Fruit fly (Drosophila melanogaster) whole organism, embryonic: ENCODE results near the gene Cpr30F.
A peak's percentile ranks its signal among the peaks of the same experiment; 100 is the strongest.

Experiments used
- B-H1 ChIP-seq: fragments of 200-800 bp; sonication (Bioruptor generic); IDR thresholded peaks from 3 replicates; pipeline ENCODE4 v1.3.6; 2022; ENCODE audit warnings: missing biosample characterization, missing genetic modification characterization
- BEAF-32 ChIP-seq: fragments of 200-800 bp; sonication (Bioruptor generic); optimal IDR thresholded peaks from 3 replicates; lab custom pipeline; 2017; ENCODE audit warnings: missing biosample characterization, missing genetic modification characterization, mild to moderate bottlenecking, moderate library complexity, missing genetic modification reagents
- Blimp-1 ChIP-seq: fragments of 200-800 bp; sonication (Bioruptor generic); optimal IDR thresholded peaks from 3 replicates; lab custom pipeline; 2018; ENCODE audit warnings: missing biosample characterization, missing genetic modification characterization, mild to moderate bottlenecking, moderate library complexity, missing genetic modification reagents
- Bteb2 ChIP-seq: fragments of 200-800 bp; sonication (Bioruptor generic); optimal IDR thresholded peaks from 2 replicates; lab custom pipeline; 2016; ENCODE audit warnings: missing biosample characterization, missing genetic modification characterization
- CG11247 ChIP-seq: fragments of 200-800 bp; sonication (Bioruptor generic); IDR thresholded peaks from 2 replicates; pipeline ENCODE4 v1.3.6; 2022; ENCODE audit warnings: missing biosample characterization, missing genetic modification characterization
- CG12104 ChIP-seq: fragments of 200-800 bp; sonication (Bioruptor generic); optimal IDR thresholded peaks from 3 replicates; lab custom pipeline; 2016; ENCODE audit warnings: missing biosample characterization, missing genetic modification characterization
- CG12155 ChIP-seq: fragments of 200-800 bp; sonication (Bioruptor generic); optimal IDR thresholded peaks from 3 replicates; lab custom pipeline; 2016; ENCODE audit warnings: missing biosample characterization, missing genetic modification characterization
- CG13624 ChIP-seq: fragments of 200-800 bp; sonication (Bioruptor generic); optimal IDR thresholded peaks from 2 replicates; lab custom pipeline; 2016; ENCODE audit warnings: missing biosample characterization, missing genetic modification characterization
- CG14860 ChIP-seq: fragments of 200-800 bp; sonication (Bioruptor generic); IDR thresholded peaks from 3 replicates; pipeline ENCODE4 v1.3.6; 2022; ENCODE audit warnings: missing biosample characterization, missing genetic modification characterization; ENCODE audit not compliant: partially characterized antibody
- CG15073 ChIP-seq: fragments of 200-800 bp; sonication (Bioruptor generic); optimal IDR thresholded peaks from 2 replicates; lab custom pipeline; 2016; ENCODE audit warnings: missing biosample characterization, missing genetic modification characterization
- CG3163 ChIP-seq: fragments of 200-800 bp; sonication (Bioruptor generic); optimal IDR thresholded peaks from 3 replicates; lab custom pipeline; 2016; ENCODE audit warnings: missing biosample characterization, missing genetic modification characterization
- CG33557 ChIP-seq: fragments of 200-800 bp; sonication (Bioruptor generic); optimal IDR thresholded peaks from 2 replicates; lab custom pipeline; 2019; ENCODE audit warnings: missing biosample characterization, mild to moderate bottlenecking, missing genetic modification characterization, moderate library complexity
- CG34422 ChIP-seq: fragments of 200-800 bp; sonication (Bioruptor generic); IDR thresholded peaks from 3 replicates; pipeline ENCODE4 v1.3.6; 2022; ENCODE audit warnings: missing biosample characterization, missing genetic modification characterization
- CG4854 ChIP-seq: fragments of 200-800 bp; sonication (Bioruptor generic); optimal IDR thresholded peaks from 2 replicates; lab custom pipeline; 2016; ENCODE audit warnings: missing biosample characterization, missing genetic modification characterization, inconsistent platforms
- CG6765 ChIP-seq: fragments of 200-800 bp; sonication (Bioruptor generic); optimal IDR thresholded peaks from 3 replicates; lab custom pipeline; 2017; ENCODE audit warnings: missing biosample characterization, mild to moderate bottlenecking, missing genetic modification characterization
- CG8281 ChIP-seq: fragments of 200-800 bp; sonication (Bioruptor generic); optimal IDR thresholded peaks from 2 replicates; lab custom pipeline; 2018; ENCODE audit warnings: missing biosample characterization, mild to moderate bottlenecking, missing genetic modification characterization, moderate library complexity
- CG9876 ChIP-seq: fragments of 200-800 bp; sonication (Bioruptor generic); optimal IDR thresholded peaks from 2 replicates; lab custom pipeline; 2016; ENCODE audit warnings: missing biosample characterization, missing genetic modification characterization
- CkIIα-i1 ChIP-seq: fragments of 200-800 bp; sonication (Bioruptor generic); IDR thresholded peaks from 2 replicates; pipeline ENCODE4 v1.3.6; 2022; ENCODE audit warnings: missing biosample characterization, missing genetic modification characterization
- Dbx ChIP-seq: fragments of 200-800 bp; sonication (Bioruptor generic); IDR thresholded peaks from 3 replicates; pipeline ENCODE4 v1.3.6; 2022; ENCODE audit warnings: missing biosample characterization, missing genetic modification characterization
- E2f2 ChIP-seq: fragments of 200-800 bp; sonication (Bioruptor generic); IDR thresholded peaks from 2 replicates; pipeline ENCODE4 v1.3.6; 2022; ENCODE audit warnings: missing biosample characterization, missing genetic modification characterization
- ERR ChIP-seq: fragments of 200-800 bp; sonication (Bioruptor generic); optimal IDR thresholded peaks from 2 replicates; lab custom pipeline; 2016; ENCODE audit warnings: missing biosample characterization, missing genetic modification characterization
- Eip74EF ChIP-seq, 2 experiments: fragments of 200-800 bp in 1 of 2; fragments of >200 bp in 1 of 2; sonication (Bioruptor generic) in 1 of 2; optimal IDR thresholded peaks; 2 replicates each; lab custom pipeline; 2017 to 2019; ENCODE audit warnings: missing biosample characterization in 2 of 2, missing genetic modification characterization in 2 of 2, mild to moderate bottlenecking in 1 of 2, moderate library complexity in 1 of 2
- Fer3 ChIP-seq: fragments of 200-800 bp; sonication (Bioruptor generic); optimal IDR thresholded peaks from 2 replicates; lab custom pipeline; 2018; ENCODE audit warnings: missing biosample characterization, mild to moderate bottlenecking, missing genetic modification characterization, moderate library complexity
- H15 ChIP-seq: fragments of 200-800 bp; sonication (Bioruptor generic); IDR thresholded peaks from 3 replicates; pipeline ENCODE4 v1.3.6; 2022; ENCODE audit warnings: missing biosample characterization, missing genetic modification characterization
- HmgD ChIP-seq: fragments of 200-800 bp; sonication (Bioruptor generic); optimal IDR thresholded peaks from 3 replicates; lab custom pipeline; 2016; ENCODE audit warnings: missing biosample characterization, missing genetic modification characterization
- Mes4 ChIP-seq: fragments of 200-800 bp; sonication (Bioruptor generic); optimal IDR thresholded peaks from 2 replicates; lab custom pipeline; 2016; ENCODE audit warnings: missing biosample characterization, missing genetic modification characterization
- Rx ChIP-seq: fragments of 200-800 bp; sonication (Bioruptor generic); IDR thresholded peaks from 2 replicates; pipeline ENCODE4 v1.3.6; 2022; ENCODE audit warnings: missing biosample characterization, missing genetic modification characterization
- Ssrp ChIP-seq: fragments of 200-800 bp; sonication (Bioruptor generic); optimal IDR thresholded peaks from 2 replicates; lab custom pipeline; 2018; ENCODE audit warnings: missing biosample characterization, mild to moderate bottlenecking, missing genetic modification characterization, moderate library complexity
- abd-A ChIP-seq: fragments of 200-800 bp; sonication (Bioruptor generic); optimal IDR thresholded peaks from 3 replicates; lab custom pipeline; 2019; ENCODE audit warnings: missing biosample characterization, mild to moderate bottlenecking, missing genetic modification characterization, moderate library complexity
- ap ChIP-seq: fragments of 200-800 bp; sonication (Bioruptor generic); IDR thresholded peaks from 2 replicates; pipeline ENCODE4 v1.3.6; 2022; ENCODE audit warnings: missing biosample characterization, missing genetic modification characterization
- ara ChIP-seq: fragments of 200-800 bp; sonication (Bioruptor generic); IDR thresholded peaks from 2 replicates; pipeline ENCODE4 v1.3.6; 2022; ENCODE audit warnings: missing biosample characterization, missing genetic modification characterization
- cg ChIP-seq: fragments of 200-800 bp; sonication (Bioruptor generic); optimal IDR thresholded peaks from 3 replicates; lab custom pipeline; 2019; ENCODE audit warnings: missing biosample characterization, mild to moderate bottlenecking, missing genetic modification characterization, moderate library complexity
- da ChIP-seq: fragments of 200-800 bp; sonication (Bioruptor generic); optimal IDR thresholded peaks from 2 replicates; lab custom pipeline; 2016; ENCODE audit warnings: missing biosample characterization, missing genetic modification characterization
- fd102C ChIP-seq: fragments of 200-800 bp; sonication (Bioruptor generic); optimal IDR thresholded peaks from 2 replicates; lab custom pipeline; 2018; ENCODE audit warnings: missing biosample characterization, mild to moderate bottlenecking, missing genetic modification characterization, moderate library complexity
- fd96Cb ChIP-seq: fragments of 200-800 bp; sonication (Bioruptor generic); optimal IDR thresholded peaks from 2 replicates; lab custom pipeline; 2018; ENCODE audit warnings: missing biosample characterization, mild to moderate bottlenecking, missing genetic modification characterization, moderate library complexity
- hth ChIP-seq: fragments of >200 bp; optimal IDR thresholded peaks from 2 replicates; lab custom pipeline; 2017; ENCODE audit warnings: inconsistent platforms
- jumu ChIP-seq: fragments of 200-800 bp; sonication (Bioruptor generic); optimal IDR thresholded peaks from 3 replicates; lab custom pipeline; 2016; ENCODE audit warnings: missing biosample characterization, missing genetic modification characterization
- lola ChIP-seq, 3 experiments: fragments of >200 bp in 2 of 3; fragments of 200-800 bp in 1 of 3; sonication (Bioruptor generic) in 1 of 3; optimal IDR thresholded peaks; 2 replicates each; lab custom pipeline; 2017 to 2019; ENCODE audit warnings: missing biosample characterization in 3 of 3, missing genetic modification characterization in 3 of 3, mild to moderate bottlenecking in 1 of 3, moderate library complexity in 1 of 3
- nom ChIP-seq: fragments of 200-800 bp; sonication (Bioruptor generic); optimal IDR thresholded peaks from 2 replicates; lab custom pipeline; 2017; ENCODE audit warnings: missing biosample characterization, missing genetic modification characterization, mild to moderate bottlenecking, moderate library complexity, missing genetic modification reagents
- onecut ChIP-seq: fragments of 200-800 bp; sonication (Bioruptor generic); IDR thresholded peaks from 2 replicates; pipeline ENCODE4 v1.3.6; 2022; ENCODE audit warnings: missing biosample characterization, missing genetic modification characterization
- pzg ChIP-seq: fragments of 200-800 bp; sonication (Bioruptor generic); optimal IDR thresholded peaks from 3 replicates; lab custom pipeline; 2018; ENCODE audit warnings: missing biosample characterization, mild to moderate bottlenecking, missing genetic modification characterization, moderate library complexity
- ranshi ChIP-seq: fragments of 200-800 bp; sonication (Bioruptor generic); IDR thresholded peaks from 2 replicates; pipeline ENCODE4 v1.3.6; 2022; ENCODE audit warnings: missing biosample characterization, missing genetic modification characterization
- sens-2 ChIP-seq: fragments of 200-800 bp; sonication (Bioruptor generic); IDR thresholded peaks from 2 replicates; pipeline ENCODE4 v1.3.6; 2022; ENCODE audit warnings: missing biosample characterization, missing genetic modification characterization
- shn ChIP-seq: fragments of 200-800 bp; sonication (Bioruptor generic); optimal IDR thresholded peaks from 3 replicates; lab custom pipeline; 2016; ENCODE audit warnings: missing biosample characterization, missing genetic modification characterization
- sima ChIP-seq: fragments of 200-800 bp; sonication (Bioruptor generic); optimal IDR thresholded peaks from 2 replicates; lab custom pipeline; 2016; ENCODE audit warnings: missing biosample characterization, missing genetic modification characterization
- tin ChIP-seq: fragments of 200-800 bp; sonication (Bioruptor generic); optimal IDR thresholded peaks from 3 replicates; lab custom pipeline; 2016; ENCODE audit warnings: missing biosample characterization, missing genetic modification characterization
- toy ChIP-seq: fragments of 200-800 bp; sonication (Bioruptor generic); IDR thresholded peaks from 2 replicates; pipeline ENCODE4 v1.3.6; 2022; ENCODE audit warnings: missing biosample characterization, missing genetic modification characterization
- trh ChIP-seq: fragments of 200-800 bp; sonication (Bioruptor generic); optimal IDR thresholded peaks from 2 replicates; lab custom pipeline; 2016; ENCODE audit warnings: missing biosample characterization, missing genetic modification characterization
- tup ChIP-seq: fragments of 200-800 bp; sonication (Bioruptor generic); optimal IDR thresholded peaks from 2 replicates; lab custom pipeline; 2016; ENCODE audit warnings: missing biosample characterization, mild to moderate bottlenecking, missing genetic modification characterization, moderate library complexity
- zen ChIP-seq: fragments of 200-800 bp; sonication (Bioruptor generic); optimal IDR thresholded peaks from 3 replicates; lab custom pipeline; 2018; ENCODE audit warnings: missing biosample characterization, mild to moderate bottlenecking, missing genetic modification characterization, moderate library complexity

Gene Cpr30F

DNA sequence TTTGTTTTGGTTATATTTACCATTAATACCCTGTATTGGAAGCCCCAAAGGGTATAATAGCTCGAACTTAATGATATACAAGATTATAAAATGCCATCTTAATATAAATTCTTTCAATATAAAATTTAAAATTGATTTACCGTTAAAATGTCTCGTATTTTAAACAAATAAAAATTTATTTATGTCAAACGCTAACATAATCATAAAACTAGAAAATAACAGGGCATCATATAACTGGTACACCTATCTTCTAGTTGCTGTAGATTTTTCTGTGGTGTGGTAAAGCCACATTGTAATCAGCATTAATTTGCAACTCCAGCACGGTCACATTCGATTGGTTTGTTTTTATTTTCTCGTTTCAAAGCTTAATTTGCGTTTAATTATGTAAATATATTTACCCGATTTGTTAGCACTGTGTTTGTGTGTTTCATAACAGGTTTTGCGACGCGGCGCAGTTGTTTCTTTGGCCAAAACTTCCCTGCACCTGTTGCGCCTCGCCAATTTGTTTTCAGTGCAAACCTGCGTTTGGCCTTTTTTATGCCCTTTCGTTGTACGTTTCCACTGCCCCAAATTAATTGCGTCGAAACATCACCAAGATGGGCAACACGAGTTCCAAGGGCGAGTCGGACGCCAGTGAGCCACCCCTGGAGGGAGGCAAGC is 24.2 kb upstream of the Cpr30F start, which contains the start of the genes CG4658 and CG5846 (continued):
- TF ChIP-seq onecut (peak; percentile 66), toy (GFP tag; lab: Robert Waterston, UW) (peak; percentile 76), Bteb2 (peak; percentile 94), CG6765 (GFP tag; lab: Kevin White, UChicago) (peak; percentile 63), CkIIα-i1 (GFP tag; lab: Robert Waterston, UW) (no peak; the same call in 1 of the 2 replicates), ap (GFP tag; lab: Robert Waterston, UW) (peak; percentile 94), CG9876 (GFP tag; lab: Kevin White, UChicago) (peak; percentile 50), fd96Cb (tag; lab: Kevin White, UChicago) (peak; percentile 95), ara (GFP tag; lab: Robert Waterston, UW) (peak; percentile 95), pzg (GFP tag; lab: Kevin White, UChicago) (peak; percentile 52), CG11247 (GFP tag; lab: Robert Waterston, UW) (peak; percentile 88), Ssrp (tag; lab: Kevin White, UChicago) (peak; percentile 95), Fer3 (tag; lab: Kevin White, UChicago) (peak; percentile 94), CG33557 (GFP tag; lab: Kevin White, UChicago) (peak; percentile 83), CG13624 (GFP tag; lab: Kevin White, UChicago) (peak; percentile 81), tin (GFP tag; lab: Kevin White, UChicago) (peak; percentile 92), E2f2 (peak; percentile 81), CG12155 (GFP tag; lab: Kevin White, UChicago) (peak; percentile 92), Eip74EF (GFP tag; optimal IDR thresholded peaks at IDR 0.05; lab: Kevin White, UChicago) (peak in 1 of 2 experiments; percentile 93), sens-2 (GFP tag; lab: Robert Waterston, UW) (peak; percentile 75), fd102C (GFP tag; lab: Kevin White, UChicago) (peak; percentile 84), ERR (GFP tag; lab: Kevin White, UChicago) (no peak), HmgD (GFP tag; lab: Kevin White, UChicago) (peak; percentile 23), CG12104 (GFP tag; lab: Kevin White, UChicago) (peak; percentile 85), Blimp-1 (GFP tag; lab: Kevin White, UChicago) (peak; percentile 95), CG14860 (no peak), nom (GFP tag; lab: Kevin White, UChicago) (peak; percentile 70), da (GFP tag; lab: Kevin White, UChicago) (peak; percentile 82), CG8281 (tag; lab: Kevin White, UChicago) (peak; percentile 74), hth (lab: Kevin White, UChicago) (no peak), CG4854 (GFP tag; lab: Kevin White, UChicago) (peak; percentile 75), tup (GFP tag; lab: Kevin White, UChicago) (peak; percentile 60), H15 (GFP tag; lab: Robert Waterston, UW) (peak; percentile 94), jumu (GFP tag; lab: Kevin White, UChicago) (peak; percentile 57), zen (tag; lab: Kevin White, UChicago) (peak; percentile 96), Rx (peak; percentile 82), Dbx (GFP tag; lab: Robert Waterston, UW) (peak; percentile 94), lola (GFP tag; optimal IDR thresholded peaks at IDR 0.05; lab: Kevin White, UChicago) (peak in 1 of 3 experiments; percentile 94), Mes4 (peak; percentile 80), BEAF-32 (GFP tag; lab: Kevin White, UChicago) (peak; percentile 19), trh (GFP tag; lab: Kevin White, UChicago) (peak; percentile 80), CG3163 (GFP tag; lab: Kevin White, UChicago) (peak; percentile 29), abd-A (tag; lab: Kevin White, UChicago) (no peak), B-H1 (GFP tag; lab: Robert Waterston, UW) (peak; percentile 93), CG15073 (peak; percentile 77), cg (GFP tag; lab: Kevin White, UChicago) (no peak), shn (GFP tag; lab: Kevin White, UChicago) (peak; percentile 79), ranshi (GFP tag; lab: Robert Waterston, UW) (peak; percentile 96), CG34422 (GFP tag; lab: Robert Waterston, UW) (peak; percentile 96), sima (GFP tag; lab: Kevin White, UChicago) (no peak)
